Worm (Caenorhabditis elegans) whole organism, L4 larva: ENCODE results near the gene C45H4.18.

ENCODE experiments used
- F37D6.2 ChIP-seq: sonication (generic microtip); optimal IDR thresholded peaks from 2 replicates; lab custom pipeline; 2016; ENCODE audit warnings: mild to moderate bottlenecking, missing genetic modification characterization, missing compliant biosample characterization
- F49E8.2 ChIP-seq: sonication (generic microtip); optimal IDR thresholded peaks from 2 replicates; lab custom pipeline; 2016; ENCODE audit warnings: missing compliant biosample characterization, mild to moderate bottlenecking, missing genetic modification characterization, borderline replicate concordance
- Y105C5A.15 ChIP-seq: fragments of 200-800 bp; sonication (Bioruptor generic); IDR thresholded peaks from 2 replicates; pipeline ENCODE4 v1.3.6; 2022; ENCODE audit warnings: missing genetic modification characterization, missing compliant biosample characterization
- ZK337.2 ChIP-seq: fragments of 200-800 bp; sonication (Bioruptor generic); IDR thresholded peaks from 2 replicates; pipeline ENCODE4 v1.3.6; 2022; ENCODE audit warnings: missing genetic modification reagents, missing genetic modification characterization, missing compliant biosample characterization
- aly-2 ChIP-seq: sonication (generic microtip); optimal IDR thresholded peaks from 2 replicates; lab custom pipeline; 2018; ENCODE audit warnings: missing biosample characterization, missing genetic modification characterization
- ces-1 ChIP-seq: fragments of 150-350 bp; sonication (generic microtip); optimal IDR thresholded peaks from 4 replicates; lab custom pipeline; 2014; ENCODE audit warnings: missing biosample characterization, missing genetic modification reagents, missing genetic modification characterization
- fos-1 ChIP-seq: fragments of 150-350 bp; optimal IDR thresholded peaks from 2 replicates; lab custom pipeline; 2014; ENCODE audit warnings: missing biosample characterization, missing genetic modification characterization
- jun-1 ChIP-seq: fragments of 150-350 bp; optimal IDR thresholded peaks from 2 replicates; lab custom pipeline; 2014; ENCODE audit warnings: missing biosample characterization, missing genetic modification reagents, missing genetic modification characterization
- lin-29 ChIP-seq: fragments of 200-800 bp; sonication (Bioruptor generic); IDR thresholded peaks from 2 replicates; pipeline ENCODE4 v1.3.6; 2022; ENCODE audit warnings: missing genetic modification reagents, missing genetic modification characterization, missing compliant biosample characterization
- mep-1 ChIP-seq: fragments of 150-350 bp; sonication (generic microtip); optimal IDR thresholded peaks from 3 replicates; lab custom pipeline; 2014; ENCODE audit warnings: missing biosample characterization, missing genetic modification characterization
- nhr-237 ChIP-seq: sonication (generic microtip); optimal IDR thresholded peaks from 2 replicates; lab custom pipeline; 2017; ENCODE audit warnings: missing biosample characterization, missing genetic modification characterization
- nhr-76 ChIP-seq: fragments of 150-350 bp; optimal IDR thresholded peaks from 2 replicates; lab custom pipeline; 2014; ENCODE audit warnings: missing biosample characterization, missing genetic modification characterization
- nhr-77 ChIP-seq: fragments of 150-350 bp; optimal IDR thresholded peaks from 2 replicates; lab custom pipeline; 2014; ENCODE audit warnings: missing biosample characterization, missing genetic modification characterization
- unc-62 ChIP-seq, 3 experiments: fragments of 150-350 bp in 1 of 3; sonication (generic microtip); optimal IDR thresholded peaks in 2 of 3; peaks in 1 of 3; 1 replicate in 1 of 3; 2 replicates in 2 of 3; lab custom pipeline; 2014 to 2017; ENCODE audit warnings: missing biosample characterization in 3 of 3, missing genetic modification characterization in 3 of 3, missing genetic modification reagents in 3 of 3, missing genotype in 1 of 3

- TF ChIP-seq F49E8.2 (tag; lab: Kevin White, UChicago) (no peak), jun-1 (tag; lab: Kevin White, UChicago) (no peak), Y105C5A.15 (GFP tag; lab: Robert Waterston, UW) (no peak), fos-1 (no peak), F37D6.2 (tag; lab: Kevin White, UChicago) (no peak), lin-29 (GFP tag; lab: Robert Waterston, UW) (no peak), unc-62 (GFP tag; optimal IDR thresholded peaks at IDR 0.05 in 1 of 2; lab: Kevin White, UChicago) (no peak), unc-62 (tag; optimal IDR thresholded peaks at IDR 0.05; lab: Kevin White, UChicago) (no peak), ces-1 (no peak), ZK337.2 (GFP tag; lab: Robert Waterston, UW) (no peak), aly-2 (tag; lab: Kevin White, UChicago) (no peak), mep-1 (tag; lab: Kevin White, UChicago) (no peak), nhr-76 (tag; lab: Kevin White, UChicago) (no peak), nhr-77 (tag; lab: Kevin White, UChicago) (no peak), nhr-237 (tag; lab: Kevin White, UChicago) (no peak)
Measured at ce11 chrV:2155232-2155631, 20.1 kb upstream of the C45H4.18 start, which contains the start of gene srbc-21.
